Worm (Caenorhabditis elegans): Measurements from ENCODE around the gene F36H9.10.

The F36H9.10 gene

ce11 chrV:1797900-1798299, at the start of gene F36H9.10:
TSS of gene F36H9.10 (plus strand) at chrV:1798200.
- no peak for TF ChIP-seq rpc-1 (optimal IDR thresholded peaks at IDR 0.05)
- peak; percentile 62 for TF ChIP-seq rpc-1 (tag; optimal IDR thresholded peaks at IDR 0.05)
- TF ChIP-seq zfh-2 (GFP tag; conservative IDR thresholded peaks at IDR 0.05), result no peak
- TF ChIP-seq F49E8.2 (tag; optimal IDR thresholded peaks at IDR 0.05; ENCODE audit: insufficient read depth), result no peak
- TF ChIP-seq D2030.7 (GFP tag; IDR thresholded peaks at IDR 0.05), result peak; percentile 41; the same call in 1 of the 2 replicates
- TF ChIP-seq tbp1 (GFP tag; optimal IDR thresholded peaks at IDR 0.05), result peak; percentile 34
- TF ChIP-seq cebp-1 (GFP tag; IDR thresholded peaks at IDR 0.05), result no peak
- no peak for TF ChIP-seq cebp-1 (tag; optimal IDR thresholded peaks at IDR 0.05)

DNA sequence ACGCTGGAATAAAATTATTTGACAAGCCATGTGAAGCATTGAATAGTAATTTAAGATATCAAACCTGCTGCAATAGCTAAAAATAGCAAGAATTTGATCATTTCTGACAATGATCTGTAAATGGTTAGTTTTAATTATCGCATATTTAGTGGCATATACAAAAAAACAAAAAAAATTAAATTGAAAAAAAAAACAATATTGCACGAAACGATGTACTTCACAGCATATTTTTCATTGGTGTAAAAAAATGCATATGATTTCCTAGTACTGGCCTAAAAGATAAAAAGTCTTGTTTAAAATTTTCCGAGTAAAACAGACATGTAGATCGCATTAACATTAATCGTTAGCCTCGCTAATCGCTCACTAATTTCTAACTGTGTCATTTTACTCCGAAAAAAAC, 48.9 kb upstream of the F36H9.10 start, which contains the start of gene ZK697.8:
TSS of gene ZK697.8 (minus strand) at position 101 of the 400 bp plus-strand sequence.
- TF ChIP-seq nhr-90 (tag; optimal IDR thresholded peaks at IDR 0.05), result no peak
- TF ChIP-seq repo-1 (tag; optimal IDR thresholded peaks at IDR 0.05), result no peak
- TF ChIP-seq ztf-3 (GFP tag; optimal IDR thresholded peaks at IDR 0.05), result no peak
- no peak for TF ChIP-seq die-1 (tag; optimal IDR thresholded peaks at IDR 0.05)
- no peak for TF ChIP-seq chd-7 (tag; optimal IDR thresholded peaks at IDR 0.05)
- TF ChIP-seq sptf-2 (GFP tag; optimal IDR thresholded peaks at IDR 0.05), result no peak
- no peak for TF ChIP-seq madf-8 (GFP tag; conservative IDR thresholded peaks at IDR 0.05)
- TF ChIP-seq ceh-91 (GFP tag; IDR thresholded peaks at IDR 0.05), result no peak
- TF ChIP-seq F33H1.4 (GFP tag; IDR thresholded peaks at IDR 0.05), result no peak
- no peak for TF ChIP-seq let-526 (GFP tag; IDR thresholded peaks at IDR 0.05)
- TF ChIP-seq hlh-12 (tag; optimal IDR thresholded peaks at IDR 0.05), result no peak
- TF ChIP-seq lin-40 (tag; optimal IDR thresholded peaks at IDR 0.05), result no peak
- TF ChIP-seq T26A5.8 (tag; optimal IDR thresholded peaks at IDR 0.05), result no peak
- TF ChIP-seq nfya-2 (GFP tag; IDR thresholded peaks at IDR 0.05), result no peak

DNA sequence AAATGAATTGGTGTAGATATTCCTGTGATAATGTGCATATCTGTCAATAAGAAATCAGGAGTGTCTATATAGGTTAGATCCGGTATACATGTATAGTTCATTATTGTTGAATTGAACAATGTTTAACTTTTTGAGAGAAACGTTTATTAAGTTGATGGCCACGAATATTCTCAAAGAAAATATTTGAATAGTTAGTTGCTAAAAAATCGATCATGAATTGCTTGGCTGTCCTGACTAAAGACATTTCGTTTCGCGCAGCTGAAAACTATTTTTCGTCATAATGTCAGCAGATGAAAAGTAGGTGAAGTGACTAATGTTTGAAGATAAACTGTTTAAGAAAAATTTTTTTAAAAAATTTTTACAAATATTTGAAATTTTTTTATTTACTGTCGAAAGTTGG, 46.6 kb upstream of the F36H9.10 start, which contains the start of gene srh-199:
TSS of gene srh-199 (minus strand) at position 101 of the 400 bp plus-strand sequence.
- TF ChIP-seq B0035.1 (tag; optimal IDR thresholded peaks at IDR 0.05), result no peak
- TF ChIP-seq aptf-2 (GFP tag; conservative IDR thresholded peaks at IDR 0.05), result no peak
- TF ChIP-seq aptf-3 (GFP tag; IDR thresholded peaks at IDR 0.05), result no peak
- no peak for TF ChIP-seq lsl-1 (GFP tag; optimal IDR thresholded peaks at IDR 0.05)
- TF ChIP-seq somi-1 (GFP tag; optimal IDR thresholded peaks at IDR 0.05), result no peak
- no peak for TF ChIP-seq sptf-2 (GFP tag; optimal IDR thresholded peaks at IDR 0.05)
- TF ChIP-seq zfh-2 (GFP tag; conservative IDR thresholded peaks at IDR 0.05), result no peak
- no peak for TF ChIP-seq ztf-22 (GFP tag; optimal IDR thresholded peaks at IDR 0.05)
- no peak for TF ChIP-seq cebp-1 (GFP tag; IDR thresholded peaks at IDR 0.05)
- TF ChIP-seq cebp-1 (tag; optimal IDR thresholded peaks at IDR 0.05), result no peak
- TF ChIP-seq attf-3 (GFP tag; conservative IDR thresholded peaks at IDR 0.05), result no peak
- no peak for TF ChIP-seq ztf-6 (GFP tag; IDR thresholded peaks at IDR 0.05)
- no peak for TF ChIP-seq bed-1 (GFP tag; IDR thresholded peaks at IDR 0.05)
- TF ChIP-seq dox-1 (GFP tag; IDR thresholded peaks at IDR 0.05), result no peak

DNA sequence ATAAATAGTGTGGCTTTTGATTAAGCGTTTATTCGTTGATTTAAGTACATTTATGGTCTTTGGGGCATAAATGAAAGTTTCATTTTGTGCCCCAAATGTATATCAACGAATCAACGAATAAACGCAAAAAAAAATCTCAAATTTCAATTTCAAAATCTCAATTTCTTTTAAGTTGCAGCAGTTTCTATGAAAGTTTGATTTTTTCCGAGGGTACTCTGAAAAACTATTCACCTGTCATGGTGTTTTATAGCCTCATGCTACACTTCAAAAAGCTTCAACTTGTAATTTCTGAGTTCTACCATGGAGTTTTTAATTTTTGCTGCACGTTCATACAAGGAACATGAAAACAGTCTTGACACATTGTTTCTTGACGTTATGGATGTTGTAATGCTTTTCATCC, 45.5 kb upstream of the F36H9.10 start, which contains the start of gene ZK697.1:
TSS of gene ZK697.1 (plus strand) at position 301 of the 400 bp plus-strand sequence.
- TF ChIP-seq efl-1 (GFP tag; optimal IDR thresholded peaks at IDR 0.05) (no peak), snpc-3.4 (tag; optimal IDR thresholded peaks at IDR 0.05) (no peak), cebp-1 (GFP tag; IDR thresholded peaks at IDR 0.05) (no peak), cebp-1 (tag; optimal IDR thresholded peaks at IDR 0.05) (no peak), Y67H2A.10 (GFP tag; conservative IDR thresholded peaks at IDR 0.05) (no peak), bed-1 (GFP tag; IDR thresholded peaks at IDR 0.05) (no peak), Y79H2A.3 (GFP tag; conservative IDR thresholded peaks at IDR 0.05) (no peak), F23B12.7 (tag; optimal IDR thresholded peaks at IDR 0.05; ENCODE audit: insufficient read depth) (no peak), attf-5 (GFP tag; optimal IDR thresholded peaks at IDR 0.05) (no peak), hlh-12 (tag; optimal IDR thresholded peaks at IDR 0.05) (no peak), Y95B8A.8 (GFP tag; IDR thresholded peaks at IDR 0.05) (no peak), F55B11.4 (tag; optimal IDR thresholded peaks at IDR 0.05; ENCODE audit: borderline replicate concordance, insufficient read depth) (no peak), rec-8 (tag; optimal IDR thresholded peaks at IDR 0.05) (no peak), B0035.1 (tag; optimal IDR thresholded peaks at IDR 0.05) (no peak), nfya-2 (GFP tag; IDR thresholded peaks at IDR 0.05) (no peak), tlf-1 (GFP tag; optimal IDR thresholded peaks at IDR 0.05) (no peak)
